Worm (Caenorhabditis elegans) whole organism, young adult: Measurements from ENCODE around the gene sri-48.
"Not testable (repeated sequence)": the region's sequence is repeated elsewhere in the genome, so short reads cannot be mapped to it uniquely, and the experiment has no call there.

Experiments used
- Y95B8A.8 ChIP-seq: fragments of 200-800 bp; sonication (Bioruptor generic); IDR thresholded peaks from 2 replicates; pipeline ENCODE4 v1.3.6; 2022; ENCODE audit warnings: missing genetic modification reagents, missing genetic modification characterization, missing compliant biosample characterization
- ama-1 ChIP-seq, 3 experiments: fragments of 150-350 bp in 1 of 3; sonication (generic microtip) in 2 of 3; optimal IDR thresholded peaks; 2 replicates each; lab custom pipeline; 2014 to 2018; ENCODE audit warnings: missing biosample characterization in 2 of 3, missing genetic modification characterization in 2 of 3, missing genetic modification reagents in 2 of 3
- dpl-1 ChIP-seq: fragments of 150-350 bp; optimal IDR thresholded peaks from 2 replicates; lab custom pipeline; 2014; ENCODE audit warnings: missing biosample characterization, missing genetic modification reagents, missing genetic modification characterization
- hsf-1 ChIP-seq: fragments of 200-800 bp; sonication (Bioruptor generic); IDR thresholded peaks from 2 replicates; pipeline ENCODE4 v1.3.6; 2022; ENCODE audit warnings: missing genetic modification reagents, missing genetic modification characterization, missing compliant biosample characterization
- sea-2 ChIP-seq: fragments of 200-800 bp; sonication (Bioruptor generic); IDR thresholded peaks from 2 replicates; pipeline ENCODE4 v1.3.6; 2022; ENCODE audit warnings: missing genetic modification characterization, missing compliant biosample characterization
- snpc-1.3 ChIP-seq: sonication (generic microtip); optimal IDR thresholded peaks from 2 replicates; lab custom pipeline; 2017; ENCODE audit warnings: missing genetic modification characterization, mild to moderate bottlenecking, missing compliant biosample characterization, antibody characterized with exemption, moderate library complexity, missing genotype, missing genetic modification reagents; ENCODE audit not compliant: insufficient read depth
- zfh-2 ChIP-seq: fragments of 200-800 bp; sonication (Bioruptor generic); conservative IDR thresholded peaks from 2 replicates; pipeline ENCODE4 v1.3.6; 2022; ENCODE audit warnings: missing genetic modification reagents, missing genetic modification characterization, missing compliant biosample characterization

ce11 chrII:3189038-3189437 lies 12.1 kb downstream of the sri-48 start, which contains the start of gene Y27F2A.11:
- TF ChIP-seq dpl-1 (GFP tag; lab: Kevin White, UChicago); Y95B8A.8 (GFP tag; lab: Robert Waterston, UW); hsf-1 (GFP tag; lab: Robert Waterston, UW); zfh-2 (GFP tag; lab: Robert Waterston, UW); ama-1 (optimal IDR thresholded peaks at IDR 0.05; lab: Kevin White, UChicago); ama-1 (GFP tag; optimal IDR thresholded peaks at IDR 0.05; lab: Kevin White, UChicago); sea-2; snpc-1.3: not testable (repeated sequence)
